Worm (Caenorhabditis elegans): ENCODE results near the gene wbp-11.
A peak's percentile ranks its signal among the peaks of the same experiment; 100 is the strongest.

Gene wbp-11

DNA sequence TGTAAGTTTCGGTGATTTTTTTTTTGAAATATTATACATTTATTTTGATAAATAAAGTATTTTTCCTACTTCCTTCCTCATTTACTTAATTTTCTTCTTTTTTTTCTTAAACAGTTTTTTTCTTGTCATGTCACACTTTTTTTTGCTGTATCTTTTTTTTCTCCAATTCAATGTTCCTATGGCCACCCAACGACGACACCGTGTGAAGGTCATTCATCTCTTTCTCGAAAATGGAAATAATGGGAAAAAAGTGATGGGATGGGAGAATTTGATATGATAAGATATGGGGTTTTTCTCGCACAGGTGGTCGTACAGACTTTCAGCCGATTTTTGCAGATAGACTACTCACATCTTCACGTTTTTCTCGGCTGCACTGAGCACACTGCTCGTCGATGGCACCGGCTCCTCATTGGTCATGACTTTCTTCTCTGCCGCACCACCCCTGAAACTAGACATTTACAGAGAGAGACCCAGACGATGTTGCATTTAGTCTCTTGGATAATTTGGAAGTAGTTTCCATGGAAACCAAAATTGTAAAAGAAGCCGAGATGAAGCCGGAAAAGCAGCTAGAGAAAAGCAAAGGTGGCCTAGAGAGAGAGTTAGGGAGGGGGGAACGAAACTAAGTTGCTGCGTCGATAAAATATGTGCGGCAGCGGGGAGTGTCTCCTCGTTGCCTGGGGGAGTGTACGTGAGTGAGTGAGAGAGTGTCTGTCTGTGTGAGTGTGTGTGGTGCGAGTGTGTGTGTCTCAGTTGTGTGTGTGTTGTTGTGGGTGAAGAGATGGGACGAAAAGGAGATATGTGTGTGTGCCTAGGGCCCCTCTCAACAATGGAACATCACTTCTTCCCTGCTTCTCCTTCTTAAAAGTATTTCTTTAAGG is 3.6 kb upstream of the wbp-11 start, which contains the start of gene daf-19 (continued):
- TF ChIP-seq dpl-1 (GFP tag; optimal IDR thresholded peaks at IDR 0.05) (peak; percentile 23), nhr-41 (GFP tag; IDR thresholded peaks at IDR 0.05) (no peak), daf-16 (GFP tag; optimal IDR thresholded peaks at IDR 0.05) (no peak), daf-16 (tag; optimal IDR thresholded peaks at IDR 0.05) (peak; percentile 43), nhr-102 (tag; optimal IDR thresholded peaks at IDR 0.05) (no peak), unc-62 (GFP tag; optimal IDR thresholded peaks at IDR 0.05 in 1 of 2) (peak in 1 of 2 experiments; percentile 7), unc-62 (tag; optimal IDR thresholded peaks at IDR 0.05) (no peak), fkh-10 (GFP tag; optimal IDR thresholded peaks at IDR 0.05) (peak; percentile 5), ces-1 (GFP tag; optimal IDR thresholded peaks at IDR 0.05) (no peak), ztf-11 (tag; optimal IDR thresholded peaks at IDR 0.05) (no peak), F26F4.8 (GFP tag; conservative IDR thresholded peaks at IDR 0.05) (no peak), vab-7 (GFP tag; IDR thresholded peaks at IDR 0.05) (no peak), nhr-10 (tag; optimal IDR thresholded peaks at IDR 0.05) (no peak), nhr-42 (GFP tag; IDR thresholded peaks at IDR 0.05) (no peak), madf-5 (GFP tag; IDR thresholded peaks at IDR 0.05) (no peak), skn-1 (tag; optimal IDR thresholded peaks at IDR 0.05) (no peak), ZK337.2 (GFP tag; IDR thresholded peaks at IDR 0.05) (no peak), hif-1 (tag; optimal IDR thresholded peaks at IDR 0.05) (peak in 1 of 2 experiments; percentile 63), spr-1 (tag; optimal IDR thresholded peaks at IDR 0.05) (peak; percentile 12), spr-3 (GFP tag; optimal IDR thresholded peaks at IDR 0.05) (no peak), F37D6.2 (tag; optimal IDR thresholded peaks at IDR 0.05) (peak; percentile 50), sdz-12 (GFP tag; optimal IDR thresholded peaks at IDR 0.05) (peak; percentile 47), hlh-11 (tag; optimal IDR thresholded peaks at IDR 0.05) (peak; percentile 50), tag-97 (GFP tag; IDR thresholded peaks at IDR 0.05) (no peak), mxl-3 (GFP tag; optimal IDR thresholded peaks at IDR 0.05) (peak; percentile 40), F10B5.3 (tag; optimal IDR thresholded peaks at IDR 0.05) (no peak), hlh-30 (tag; optimal IDR thresholded peaks at IDR 0.05; ENCODE audit: insufficient read depth) (peak; percentile 57), T26A8.4 (GFP tag; IDR thresholded peaks at IDR 0.05) (0 out of 2 replicates have a peak, but pooled peaks have one; percentile 56), F44E2.7 (GFP tag; IDR thresholded peaks at IDR 0.05) (no peak), hmg-1.1 (GFP tag; IDR thresholded peaks at IDR 0.05) (peak; percentile 79), egl-43 (GFP tag; IDR thresholded peaks at IDR 0.05) (peak; percentile 71), mdt-29 (GFP tag; IDR thresholded peaks at IDR 0.05) (no peak), D1046.2 (GFP tag; IDR thresholded peaks at IDR 0.05) (no peak), aha-1 (tag) (peak; percentile 91), snpc-4 (tag; optimal IDR thresholded peaks at IDR 0.05) (no peak), ceh-28 (tag; optimal IDR thresholded peaks at IDR 0.05) (no peak), ceh-20 (GFP tag; IDR thresholded peaks at IDR 0.05) (no peak), daf-19 (GFP tag; conservative IDR thresholded peaks at IDR 0.05) (no peak)

DNA sequence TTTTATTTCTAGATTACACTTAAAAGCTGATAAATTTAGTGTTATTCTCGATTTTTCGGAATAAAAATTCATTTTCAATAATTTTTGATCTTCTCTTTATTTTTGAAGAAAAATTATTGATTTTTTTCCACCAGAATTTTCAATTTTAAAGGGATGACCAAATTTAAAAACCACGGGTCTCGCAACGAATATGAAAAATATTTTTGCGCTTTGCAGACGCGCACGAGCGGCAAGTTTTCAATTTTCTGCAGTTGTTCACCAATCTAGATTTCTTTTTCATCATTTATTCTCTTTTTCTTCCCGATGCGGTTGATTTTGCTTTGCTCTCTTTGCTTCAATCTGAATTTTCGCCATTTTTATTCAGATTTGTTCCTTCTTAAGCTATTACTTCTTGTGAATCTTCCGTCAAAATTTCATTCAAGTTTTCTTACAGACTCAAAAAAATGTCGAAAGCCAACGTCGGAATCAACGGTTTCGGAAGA is 1.8 kb upstream of the wbp-11 start, which contains the start of gene gpd-4:
gpd-4 (plus strand) TSS at position 432 of the 482 bp plus-strand sequence.
- TF ChIP-seq arid-1 (GFP tag; conservative IDR thresholded peaks at IDR 0.05) (no peak), nhr-48 (tag; optimal IDR thresholded peaks at IDR 0.05) (no peak), unc-130 (GFP tag; optimal IDR thresholded peaks at IDR 0.05) (peak; percentile 15)

Data from whole organism, L4 larva.